Fruit fly (Drosophila melanogaster) whole organism, embryonic: Measurements from ENCODE around the gene CG7656.

Source experiments
- Abd-B ChIP-seq: fragments of 200-800 bp; sonication (Bioruptor generic); optimal IDR thresholded peaks from 2 replicates; lab custom pipeline; 2018; ENCODE audit warnings: missing biosample characterization, mild to moderate bottlenecking, missing genetic modification characterization, moderate library complexity
- CG10147 ChIP-seq: fragments of 200-800 bp; sonication (Bioruptor generic); optimal IDR thresholded peaks from 2 replicates; lab custom pipeline; 2019; ENCODE audit warnings: missing biosample characterization, mild to moderate bottlenecking, missing genetic modification characterization, moderate library complexity
- CG10979 ChIP-seq: fragments of 200-800 bp; sonication (Bioruptor generic); optimal IDR thresholded peaks from 2 replicates; lab custom pipeline; 2018; ENCODE audit warnings: missing biosample characterization, mild to moderate bottlenecking, missing genetic modification characterization, moderate library complexity
- CG11093 ChIP-seq: fragments of 200-800 bp; sonication (Bioruptor generic); IDR thresholded peaks from 3 replicates; pipeline ENCODE4 v1.3.6; 2022; ENCODE audit warnings: missing biosample characterization, missing genetic modification characterization
- CG12104 ChIP-seq: fragments of 200-800 bp; sonication (Bioruptor generic); optimal IDR thresholded peaks from 3 replicates; lab custom pipeline; 2016; ENCODE audit warnings: missing biosample characterization, missing genetic modification characterization
- CG12236 ChIP-seq: fragments of 200-800 bp; sonication (Bioruptor generic); optimal IDR thresholded peaks from 2 replicates; lab custom pipeline; 2016; ENCODE audit warnings: missing biosample characterization, missing genetic modification characterization
- CG13424 ChIP-seq: fragments of 200-800 bp; sonication (Bioruptor generic); optimal IDR thresholded peaks from 2 replicates; lab custom pipeline; 2019; ENCODE audit warnings: missing biosample characterization, mild to moderate bottlenecking, missing genetic modification characterization, moderate library complexity
- CG15601 ChIP-seq: fragments of 200-800 bp; sonication (Bioruptor generic); optimal IDR thresholded peaks from 3 replicates; lab custom pipeline; 2019; ENCODE audit warnings: missing biosample characterization, mild to moderate bottlenecking, missing genetic modification characterization, moderate library complexity
- CG16813 ChIP-seq: fragments of 200-800 bp; sonication (Bioruptor generic); IDR thresholded peaks from 3 replicates; pipeline ENCODE4 v1.3.6; 2022; ENCODE audit warnings: missing biosample characterization, missing genetic modification characterization; ENCODE audit not compliant: partially characterized antibody
- CG17829 ChIP-seq: fragments of 200-800 bp; optimal IDR thresholded peaks from 2 replicates; lab custom pipeline; 2019; ENCODE audit warnings: missing biosample characterization, mild to moderate bottlenecking, missing genetic modification characterization, moderate library complexity
- CG3163 ChIP-seq: fragments of 200-800 bp; sonication (Bioruptor generic); optimal IDR thresholded peaks from 3 replicates; lab custom pipeline; 2016; ENCODE audit warnings: missing biosample characterization, missing genetic modification characterization
- CG3847 ChIP-seq: fragments of 200-800 bp; sonication (Bioruptor generic); IDR thresholded peaks from 2 replicates; pipeline ENCODE4 v1.3.6; 2022; ENCODE audit warnings: missing biosample characterization, missing genetic modification characterization
- CG4328 ChIP-seq: fragments of 200-800 bp; sonication (Bioruptor generic); optimal IDR thresholded peaks from 3 replicates; lab custom pipeline; 2017; ENCODE audit warnings: missing biosample characterization, missing genetic modification reagents, missing genetic modification characterization
- CG4707 ChIP-seq: fragments of 200-800 bp; sonication (Bioruptor generic); optimal IDR thresholded peaks from 2 replicates; lab custom pipeline; 2018; ENCODE audit warnings: missing biosample characterization, mild to moderate bottlenecking, missing genetic modification characterization, moderate library complexity
- CG5953 ChIP-seq: fragments of 200-800 bp; sonication (Bioruptor generic); IDR thresholded peaks from 2 replicates; pipeline ENCODE4 v1.3.6; 2022; ENCODE audit warnings: missing biosample characterization, missing genetic modification characterization
- CG6813 ChIP-seq: fragments of 200-800 bp; sonication (Bioruptor generic); optimal IDR thresholded peaks from 2 replicates; lab custom pipeline; 2017; ENCODE audit warnings: missing biosample characterization, missing genetic modification characterization, mild to moderate bottlenecking, moderate library complexity, missing genetic modification reagents
- CG7372 ChIP-seq: fragments of 200-800 bp; sonication (Bioruptor generic); IDR thresholded peaks from 2 replicates; pipeline ENCODE4 v1.3.6; 2022; ENCODE audit warnings: missing biosample characterization, missing genetic modification characterization
- CG8359 ChIP-seq: fragments of 200-800 bp; sonication (Bioruptor generic); optimal IDR thresholded peaks from 2 replicates; lab custom pipeline; 2017; ENCODE audit warnings: missing biosample characterization, mild to moderate bottlenecking, missing genetic modification characterization, borderline replicate concordance
- CG8388 ChIP-seq: fragments of 200-800 bp; sonication (Bioruptor generic); optimal IDR thresholded peaks from 2 replicates; lab custom pipeline; 2019; ENCODE audit warnings: missing biosample characterization, mild to moderate bottlenecking, missing genetic modification characterization, moderate library complexity
- CG8944 ChIP-seq: fragments of 200-800 bp; sonication (Bioruptor generic); optimal IDR thresholded peaks from 3 replicates; lab custom pipeline; 2016; ENCODE audit warnings: missing biosample characterization, missing genetic modification characterization
- CG9609 ChIP-seq: fragments of 200-800 bp; sonication (Bioruptor generic); optimal IDR thresholded peaks from 3 replicates; lab custom pipeline; 2016; ENCODE audit warnings: missing biosample characterization, missing genetic modification characterization
- CG9817 ChIP-seq: fragments of 200-800 bp; sonication (Bioruptor generic); optimal IDR thresholded peaks from 2 replicates; lab custom pipeline; 2018; ENCODE audit warnings: missing biosample characterization, mild to moderate bottlenecking, missing genetic modification characterization, moderate library complexity
- D ChIP-seq, 2 experiments: fragments of 200-800 bp in 1 of 2; fragments of >200 bp in 1 of 2; sonication (Bioruptor generic) in 1 of 2; optimal IDR thresholded peaks; 2 replicates in 1 of 2; 3 replicates in 1 of 2; lab custom pipeline; 2017; ENCODE audit warnings: mild to moderate bottlenecking in 1 of 2, missing biosample characterization in 1 of 2, missing genetic modification characterization in 1 of 2, missing genetic modification reagents in 1 of 2
- Dip3 ChIP-seq: fragments of 200-800 bp; sonication (Bioruptor generic); optimal IDR thresholded peaks from 3 replicates; lab custom pipeline; 2016; ENCODE audit warnings: missing biosample characterization, missing genetic modification characterization
- H2.0 ChIP-seq: fragments of 200-800 bp; sonication (Bioruptor generic); IDR thresholded peaks from 2 replicates; pipeline ENCODE4 v1.3.6; 2022; ENCODE audit warnings: missing biosample characterization, missing genetic modification characterization
- HLH4C ChIP-seq: fragments of 200-800 bp; sonication (Bioruptor generic); IDR thresholded peaks from 3 replicates; pipeline ENCODE4 v1.3.6; 2022; ENCODE audit warnings: missing biosample characterization, missing genetic modification characterization; ENCODE audit not compliant: partially characterized antibody
- Jarid2 ChIP-seq: fragments of 200-800 bp; sonication (Bioruptor generic); optimal IDR thresholded peaks from 3 replicates; lab custom pipeline; 2017; ENCODE audit warnings: mild to moderate bottlenecking, missing biosample characterization, missing genetic modification reagents, missing genetic modification characterization
- Sox102F ChIP-seq: fragments of 200-800 bp; sonication (Bioruptor generic); optimal IDR thresholded peaks from 2 replicates; lab custom pipeline; 2018; ENCODE audit warnings: missing biosample characterization, mild to moderate bottlenecking, missing genetic modification characterization, moderate library complexity
- Spps ChIP-seq: fragments of 200-800 bp; sonication (Bioruptor generic); optimal IDR thresholded peaks from 2 replicates; lab custom pipeline; 2018; ENCODE audit warnings: missing biosample characterization, mild to moderate bottlenecking, missing genetic modification characterization
- Vsx1 ChIP-seq: fragments of 200-800 bp; sonication (Bioruptor generic); optimal IDR thresholded peaks from 2 replicates; lab custom pipeline; 2017; ENCODE audit warnings: missing biosample characterization, mild to moderate bottlenecking, missing genetic modification characterization, missing genetic modification reagents
- ac ChIP-seq: fragments of 200-800 bp; sonication (Bioruptor generic); optimal IDR thresholded peaks from 3 replicates; lab custom pipeline; 2017; ENCODE audit warnings: missing biosample characterization, mild to moderate bottlenecking, missing genetic modification characterization
- amos ChIP-seq: fragments of 200-800 bp; sonication (Bioruptor generic); IDR thresholded peaks from 2 replicates; pipeline ENCODE4 v1.3.6; 2022; ENCODE audit warnings: missing biosample characterization, missing genetic modification characterization; ENCODE audit not compliant: partially characterized antibody
- ase ChIP-seq: fragments of 200-800 bp; sonication (Bioruptor generic); IDR thresholded peaks from 3 replicates; pipeline ENCODE4 v1.3.6; 2022; ENCODE audit warnings: missing biosample characterization, missing genetic modification characterization
- bigmax ChIP-seq: fragments of 200-800 bp; sonication (Bioruptor generic); optimal IDR thresholded peaks from 2 replicates; lab custom pipeline; 2018; ENCODE audit warnings: missing biosample characterization, mild to moderate bottlenecking, missing genetic modification characterization
- corto ChIP-seq: fragments of 200-800 bp; sonication (Bioruptor generic); optimal IDR thresholded peaks from 2 replicates; lab custom pipeline; 2016; ENCODE audit warnings: missing biosample characterization, mild to moderate bottlenecking, missing genetic modification characterization, moderate library complexity
- ewg ChIP-seq: fragments of 200-800 bp; sonication (Bioruptor generic); optimal IDR thresholded peaks from 3 replicates; lab custom pipeline; 2017; ENCODE audit warnings: mild to moderate bottlenecking, missing biosample characterization, missing genetic modification reagents, missing genetic modification characterization
- fd3F ChIP-seq: fragments of 200-800 bp; sonication (Bioruptor generic); optimal IDR thresholded peaks from 2 replicates; lab custom pipeline; 2018; ENCODE audit warnings: missing biosample characterization, mild to moderate bottlenecking, missing genetic modification characterization, moderate library complexity
- gsb ChIP-seq: fragments of 200-800 bp; sonication (Bioruptor generic); IDR thresholded peaks from 2 replicates; pipeline ENCODE4 v1.3.6; 2022; ENCODE audit warnings: missing biosample characterization, missing genetic modification characterization
- hkb ChIP-seq, 2 experiments: fragments of 200-800 bp in 1 of 2; fragments of >200 bp in 1 of 2; sonication (Bioruptor generic) in 1 of 2; IDR thresholded peaks in 1 of 2; optimal IDR thresholded peaks in 1 of 2; 2 replicates each; pipeline versions ENCODE4 v1.3.6 to Lab custom; 2017 to 2022; ENCODE audit warnings: missing biosample characterization in 1 of 2, missing genetic modification characterization in 1 of 2
- pb ChIP-seq: fragments of 200-800 bp; sonication (Bioruptor generic); optimal IDR thresholded peaks from 3 replicates; lab custom pipeline; 2016; ENCODE audit warnings: missing biosample characterization, missing genetic modification characterization
- pros ChIP-seq: fragments of 200-800 bp; sonication (Bioruptor generic); optimal IDR thresholded peaks from 3 replicates; lab custom pipeline; 2019; ENCODE audit warnings: missing biosample characterization, mild to moderate bottlenecking, missing genetic modification characterization, moderate library complexity
- row ChIP-seq: fragments of 200-800 bp; sonication (Bioruptor generic); IDR thresholded peaks from 3 replicates; pipeline ENCODE4 v1.3.6; 2022; ENCODE audit warnings: missing biosample characterization, missing genetic modification characterization
- stwl ChIP-seq: fragments of 200-800 bp; sonication (Bioruptor generic); optimal IDR thresholded peaks from 3 replicates; lab custom pipeline; 2018; ENCODE audit warnings: missing biosample characterization, mild to moderate bottlenecking, missing genetic modification characterization, moderate library complexity
- tgo ChIP-seq: fragments of 200-800 bp; sonication (Bioruptor generic); IDR thresholded peaks from 3 replicates; pipeline ENCODE4 v1.3.6; 2022; ENCODE audit warnings: missing biosample characterization, missing genetic modification characterization
- tna ChIP-seq: fragments of 200-800 bp; sonication (Bioruptor generic); IDR thresholded peaks from 2 replicates; pipeline ENCODE4 v1.3.6; 2022; ENCODE audit warnings: missing biosample characterization, missing genetic modification characterization; ENCODE audit not compliant: partially characterized antibody
- zen ChIP-seq: fragments of 200-800 bp; sonication (Bioruptor generic); optimal IDR thresholded peaks from 3 replicates; lab custom pipeline; 2018; ENCODE audit warnings: missing biosample characterization, mild to moderate bottlenecking, missing genetic modification characterization, moderate library complexity
- zfh1 ChIP-seq: fragments of 200-800 bp; sonication (Bioruptor generic); IDR thresholded peaks from 3 replicates; pipeline ENCODE4 v1.3.6; 2022; ENCODE audit warnings: missing biosample characterization, missing genetic modification characterization

CG7656 gene

dm6 chr3L:15537916-15538581, 49.9 kb downstream of the CG7656 start (continued):
- TF ChIP-seq Spps (tag; lab: Kevin White, UChicago) (peak; percentile 35), CG8388 (GFP tag; lab: Kevin White, UChicago) (peak; percentile 77), zen (tag; lab: Kevin White, UChicago) (peak; percentile 74), CG4328 (GFP tag; lab: Kevin White, UChicago) (no peak), pros (GFP tag; lab: Kevin White, UChicago) (no peak), zfh1 (no peak), tgo (GFP tag; lab: Robert Waterston, UW) (peak; percentile 61), CG10147 (GFP tag; lab: Kevin White, UChicago) (peak; percentile 28), Jarid2 (GFP tag; lab: Kevin White, UChicago) (no peak), CG4707 (GFP tag; lab: Kevin White, UChicago) (no peak), CG9609 (no peak), CG3163 (GFP tag; lab: Kevin White, UChicago) (no peak), CG10979 (tag; lab: Kevin White, UChicago) (peak; percentile 76), CG7372 (GFP tag; lab: Robert Waterston, UW) (no peak), tna (GFP tag; lab: Robert Waterston, UW) (no peak), CG8944 (GFP tag; lab: Kevin White, UChicago) (peak; percentile 11), CG3847 (GFP tag; lab: Robert Waterston, UW) (no peak), CG6813 (peak; percentile 24), amos (GFP tag; lab: Robert Waterston, UW) (no peak), CG13424 (peak; percentile 71), Dip3 (GFP tag; lab: Kevin White, UChicago) (peak; percentile 35), CG17829 (tag; lab: Kevin White, UChicago) (peak; percentile 76), corto (no peak), CG12236 (GFP tag; lab: Kevin White, UChicago) (peak; percentile 25), gsb (GFP tag; lab: Robert Waterston, UW) (no peak), HLH4C (GFP tag; lab: Robert Waterston, UW) (no peak), Vsx1 (GFP tag; lab: Kevin White, UChicago) (peak; percentile 53), CG16813 (no peak), CG11093 (GFP tag; lab: Robert Waterston, UW) (0 out of 3 replicates have a peak, but pooled peaks have one; percentile 43), stwl (tag; lab: Kevin White, UChicago) (no peak), fd3F (GFP tag; lab: Kevin White, UChicago) (peak; percentile 7), CG8359 (GFP tag; lab: Kevin White, UChicago) (peak; percentile 41), pb (GFP tag; lab: Kevin White, UChicago) (no peak), ewg (GFP tag; lab: Kevin White, UChicago) (peak; percentile 50), CG5953 (GFP tag; lab: Robert Waterston, UW) (no peak), ac (GFP tag; lab: Kevin White, UChicago) (no peak), CG9817 (tag; lab: Kevin White, UChicago) (peak; percentile 9), bigmax (GFP tag; lab: Kevin White, UChicago) (no peak), hkb (optimal IDR thresholded peaks at IDR 0.05; lab: Kevin White, UChicago) (no peak), hkb (GFP tag; IDR thresholded peaks at IDR 0.05; lab: Robert Waterston, UW) (0 out of 2 replicates have a peak, but pooled peaks have one; percentile 54), Abd-B (peak; percentile 50), ase (GFP tag; lab: Robert Waterston, UW) (peak; percentile 41; the same call in 1 of the 3 replicates), row (GFP tag; lab: Robert Waterston, UW) (peak; percentile 67), CG12104 (GFP tag; lab: Kevin White, UChicago) (peak; percentile 58), CG15601 (peak; percentile 63), H2.0 (GFP tag; lab: Robert Waterston, UW) (no peak; the same call in 1 of the 2 replicates), Sox102F (GFP tag; lab: Kevin White, UChicago) (peak; percentile 83), D (optimal IDR thresholded peaks at IDR 0.05; lab: Kevin White, UChicago) (no peak), D (GFP tag; optimal IDR thresholded peaks at IDR 0.05; lab: Kevin White, UChicago) (peak; percentile 64)
